Fruit fly (Drosophila melanogaster): ENCODE results near the gene Ndc80.

Ndc80 gene

DNA sequence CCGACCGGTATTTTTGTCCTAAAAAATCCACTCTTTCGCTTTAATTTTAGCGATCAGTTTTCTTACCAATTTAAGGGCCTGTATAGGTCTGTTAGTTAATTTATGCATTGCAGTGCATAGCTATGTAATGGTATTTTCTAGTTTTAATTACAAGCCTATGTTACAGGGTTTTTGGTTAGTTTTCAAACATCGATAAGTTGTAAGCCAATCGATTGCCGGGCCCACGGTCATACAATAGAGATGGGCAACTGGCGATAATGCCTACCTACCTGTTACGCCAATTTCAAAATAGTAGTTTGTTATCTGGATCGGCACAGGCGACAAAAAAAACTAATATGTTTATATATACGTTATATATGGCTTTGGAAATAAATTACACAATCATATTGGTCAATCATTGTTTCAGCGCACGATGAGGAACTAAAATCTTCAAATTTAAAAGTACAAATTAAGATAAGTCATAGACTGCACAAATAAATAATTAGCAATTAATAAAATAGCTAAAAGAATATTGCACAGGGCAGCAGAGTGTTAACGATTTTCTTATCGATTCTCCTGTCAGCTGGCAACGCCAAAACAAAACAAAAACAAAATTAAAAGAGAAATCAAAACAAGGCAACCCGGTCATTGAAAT, 4.7 kb upstream of the Ndc80 start, which contains the start of the genes tth and Tango2 (continued):
- TF ChIP-seq ab (GFP tag; optimal IDR thresholded peaks at IDR 0.05) (no peak), CG34422 (GFP tag; IDR thresholded peaks at IDR 0.05) (peak; percentile 59; the same call in 2 of the 3 replicates), CkIIα-i1 (GFP tag; IDR thresholded peaks at IDR 0.05) (no peak), trem (tag; optimal IDR thresholded peaks at IDR 0.05) (peak; percentile 31), vnd (GFP tag; IDR thresholded peaks at IDR 0.05; ENCODE audit: partially characterized antibody) (peak; percentile 59; the same call in 1 of the 3 replicates), Nf-YA (GFP tag; IDR thresholded peaks at IDR 0.05) (0 out of 2 replicates have a peak, but pooled peaks have one; percentile 26), ham (GFP tag; IDR thresholded peaks at IDR 0.05) (peak; percentile 44; the same call in 1 of the 2 replicates), CG18476 (GFP tag; optimal IDR thresholded peaks at IDR 0.05) (peak; percentile 60), CG3726 (GFP tag; IDR thresholded peaks at IDR 0.05) (0 out of 3 replicates have a peak, but pooled peaks have one; percentile 32), CG8924 (tag; optimal IDR thresholded peaks at IDR 0.05) (peak; percentile 75), NfI (GFP tag; optimal IDR thresholded peaks at IDR 0.05) (peak; percentile 80), Tbp (GFP tag; optimal IDR thresholded peaks at IDR 0.05) (peak; percentile 47), Usf (GFP tag; optimal IDR thresholded peaks at IDR 0.05) (peak; percentile 38), CG32772 (GFP tag; IDR thresholded peaks at IDR 0.05) (0 out of 2 replicates have a peak, but pooled peaks have one; percentile 39), Gsc (GFP tag; IDR thresholded peaks at IDR 0.05) (no peak), CG32532 (GFP tag; IDR thresholded peaks at IDR 0.05) (peak; percentile 81), luna (GFP tag; optimal IDR thresholded peaks at IDR 0.05) (no peak), CG5245 (GFP tag; optimal IDR thresholded peaks at IDR 0.05) (peak; percentile 27), kay (GFP tag; optimal IDR thresholded peaks at IDR 0.05) (peak; percentile 27), otp (GFP tag; IDR thresholded peaks at IDR 0.05) (0 out of 3 replicates have a peak, but pooled peaks have one; percentile 29), CG15011 (GFP tag; optimal IDR thresholded peaks at IDR 0.05) (no peak), ara (GFP tag; IDR thresholded peaks at IDR 0.05) (peak; percentile 55), CG13287 (GFP tag; IDR thresholded peaks at IDR 0.05; ENCODE audit: partially characterized antibody) (peak; percentile 59), CG15696 (tag; optimal IDR thresholded peaks at IDR 0.05) (peak; percentile 74), pzg (GFP tag; optimal IDR thresholded peaks at IDR 0.05) (peak; percentile 70), CG14050 (GFP tag; IDR thresholded peaks at IDR 0.05) (peak; percentile 67), CG12744 (GFP tag; optimal IDR thresholded peaks at IDR 0.05) (peak; percentile 45), NFAT (GFP tag; IDR thresholded peaks at IDR 0.05) (peak; percentile 90), Bteb2 (GFP tag; optimal IDR thresholded peaks at IDR 0.05) (peak; percentile 78), CG10267 (tag; optimal IDR thresholded peaks at IDR 0.05) (peak; percentile 61), nmo (GFP tag; optimal IDR thresholded peaks at IDR 0.05) (peak; percentile 83), CG9437 (GFP tag; optimal IDR thresholded peaks at IDR 0.05) (peak; percentile 56), HLH54F (GFP tag; optimal IDR thresholded peaks at IDR 0.05) (peak; percentile 58), CG1024 (GFP tag; IDR thresholded peaks at IDR 0.05) (no peak), wek (GFP tag; optimal IDR thresholded peaks at IDR 0.05) (no peak), CG17186 (GFP tag; optimal IDR thresholded peaks at IDR 0.05) (no peak), Lhr (GFP tag; optimal IDR thresholded peaks at IDR 0.05) (peak; percentile 7), trh (GFP tag; optimal IDR thresholded peaks at IDR 0.05) (peak; percentile 44), E2f2 (GFP tag; IDR thresholded peaks at IDR 0.05) (peak; percentile 79), CG2875 (GFP tag; optimal IDR thresholded peaks at IDR 0.05) (peak; percentile 32), CG3407 (GFP tag; optimal IDR thresholded peaks at IDR 0.05) (no peak), Fer1 (GFP tag; optimal IDR thresholded peaks at IDR 0.05) (peak; percentile 70), onecut (GFP tag; IDR thresholded peaks at IDR 0.05) (peak; percentile 60), CG17328 (GFP tag; IDR thresholded peaks at IDR 0.05) (peak; percentile 70), wdn (GFP tag; IDR thresholded peaks at IDR 0.05) (peak; percentile 55; the same call in 1 of the 2 replicates), CG12236 (GFP tag; optimal IDR thresholded peaks at IDR 0.05) (peak; percentile 23), Blimp-1 (GFP tag; optimal IDR thresholded peaks at IDR 0.05) (no peak), CG11560 (tag; IDR thresholded peaks at IDR 0.05) (0 out of 3 replicates have a peak, but pooled peaks have one; percentile 41), Optix (GFP tag; IDR thresholded peaks at IDR 0.05) (no peak), CG31441 (GFP tag; IDR thresholded peaks at IDR 0.05) (peak; percentile 66; the same call in 1 of the 2 replicates)
